Fruit fly (Drosophila melanogaster): Measurements from ENCODE around the gene CG17343.

CG17343 gene

dm6 chr2L:19036105-19036714 is 28.5 kb upstream of the CG17343 start:
- peak; percentile 72 for TF ChIP-seq noc (tag; optimal IDR thresholded peaks at IDR 0.05)

dm6 chr2L:19037011-19037410 is 27.7 kb upstream of the CG17343 start:
- TF ChIP-seq noc (tag; optimal IDR thresholded peaks at IDR 0.05), result no peak

dm6 chr2L:19037455-19037854 is 27.3 kb upstream of the CG17343 start:
- no peak for TF ChIP-seq noc (tag; optimal IDR thresholded peaks at IDR 0.05)

dm6 chr2L:19041590-19041989 is 23.1 kb upstream of the CG17343 start, which contains the start of gene Catsup:
Gene Catsup, plus strand, starts transcription at chr2L:19041862.
- TF ChIP-seq noc (tag; optimal IDR thresholded peaks at IDR 0.05), result no peak

dm6 chr2L:19045111-19045560 is 19.6 kb upstream of the CG17343 start, which contains the start of the genes Ttc19 and Acn:
Gene Ttc19, minus strand, starts transcription at chr2L:19045148.
Gene Acn, plus strand, starts transcription at chr2L:19045355.
- peak; percentile 86 for TF ChIP-seq noc (tag; optimal IDR thresholded peaks at IDR 0.05)

dm6 chr2L:19048912-19049311 is 15.8 kb upstream of the CG17343 start, which contains the start of gene CG10470:
Gene CG10470, plus strand, starts transcription at chr2L:19049076.
- TF ChIP-seq noc (tag; optimal IDR thresholded peaks at IDR 0.05), result no peak

dm6 chr2L:19051534-19052100 is 13.1 kb upstream of the CG17343 start, which contains the start of gene Rpn3:
Gene Rpn3, plus strand, starts transcription at chr2L:19051790.
- peak; percentile 60 for TF ChIP-seq noc (tag; optimal IDR thresholded peaks at IDR 0.05)

- no peak for TF ChIP-seq noc (tag; optimal IDR thresholded peaks at IDR 0.05)
Observed at dm6 chr2L:19053860-19054515, 10.7 kb upstream of the CG17343 start, which contains the start of gene CG10492. Gene CG10492, plus strand, starts transcription at chr2L:19054078.

- TF ChIP-seq noc (tag; optimal IDR thresholded peaks at IDR 0.05), result no peak
Observed at dm6 chr2L:19054516-19054887, 10.2 kb upstream of the CG17343 start.

- TF ChIP-seq noc (tag; optimal IDR thresholded peaks at IDR 0.05), result no peak
Observed at dm6 chr2L:19057799-19058198, 6.9 kb upstream of the CG17343 start.

dm6 chr2L:19058916-19059315 is 5.8 kb upstream of the CG17343 start, which contains the start of gene Phlpp:
Gene Phlpp, plus strand, starts transcription at chr2L:19059129.
- no peak for TF ChIP-seq noc (tag; optimal IDR thresholded peaks at IDR 0.05)

- no peak for TF ChIP-seq noc (tag; optimal IDR thresholded peaks at IDR 0.05)
Observed at dm6 chr2L:19063090-19063692, 1.5 kb upstream of the CG17343 start, which contains the start of gene Dus4. Gene Dus4, plus strand, starts transcription at chr2L:19063295.

dm6 chr2L:19068393-19068792 is 3.7 kb downstream of the CG17343 start:
- TF ChIP-seq noc (tag; optimal IDR thresholded peaks at IDR 0.05), result no peak

- no peak for TF ChIP-seq noc (tag; optimal IDR thresholded peaks at IDR 0.05)
Observed at dm6 chr2L:19069548-19070145, 4.9 kb downstream of the CG17343 start, which contains the start of gene CG10702. Gene CG10702, minus strand, starts transcription at chr2L:19069851.

- TF ChIP-seq noc (tag; optimal IDR thresholded peaks at IDR 0.05), result no peak
Observed at dm6 chr2L:19071713-19072112, 7.0 kb downstream of the CG17343 start.
